Worm (Caenorhabditis elegans) whole organism, young adult: Measurements from ENCODE around the gene nhr-238.

Experiments used
- F39B2.1 ChIP-seq: fragments of 200-800 bp; sonication (Bioruptor generic); IDR thresholded peaks from 2 replicates; pipeline ENCODE4 v1.3.6; 2022; ENCODE audit warnings: missing genetic modification reagents, missing genetic modification characterization, missing compliant biosample characterization
- ama-1 ChIP-seq, 3 experiments: fragments of 150-350 bp in 1 of 3; sonication (generic microtip) in 2 of 3; optimal IDR thresholded peaks; 2 replicates each; lab custom pipeline; 2014 to 2018; ENCODE audit warnings: missing biosample characterization in 2 of 3, missing genetic modification characterization in 2 of 3, missing genetic modification reagents in 2 of 3
- bed-2 ChIP-seq: fragments of 200-800 bp; sonication (Bioruptor generic); IDR thresholded peaks from 2 replicates; pipeline ENCODE4 v1.3.6; 2022; ENCODE audit warnings: missing genetic modification reagents, missing genetic modification characterization, missing compliant biosample characterization
- ceh-100 ChIP-seq: fragments of 200-800 bp; sonication (Bioruptor generic); IDR thresholded peaks from 2 replicates; pipeline ENCODE4 v1.3.6; 2022; ENCODE audit warnings: missing genetic modification reagents, missing genetic modification characterization, missing compliant biosample characterization
- ceh-40 ChIP-seq: fragments of 200-800 bp; sonication (Bioruptor generic); IDR thresholded peaks from 2 replicates; pipeline ENCODE4 v1.3.6; 2022; ENCODE audit warnings: missing genetic modification characterization, missing compliant biosample characterization
- him-1 ChIP-seq: sonication (generic microtip); optimal IDR thresholded peaks from 2 replicates; lab custom pipeline; 2016; ENCODE audit warnings: missing genotype, missing genetic modification reagents, missing genetic modification characterization, missing compliant biosample characterization
- nfya-1 ChIP-seq: sonication (generic microtip); optimal IDR thresholded peaks from 2 replicates; lab custom pipeline; 2017; ENCODE audit warnings: antibody characterized with exemption, missing compliant biosample characterization, missing genetic modification characterization, borderline replicate concordance; ENCODE audit not compliant: insufficient read depth
- snpc-4 ChIP-seq, 5 experiments: fragments of 150-350 bp in 1 of 5; sonication (generic microtip) in 4 of 5; optimal IDR thresholded peaks; 2 replicates each; lab custom pipeline; 2014 to 2018; ENCODE audit warnings: missing genetic modification characterization in 5 of 5, missing biosample characterization in 3 of 5, antibody characterized with exemption in 2 of 5, mild to moderate bottlenecking in 2 of 5, missing compliant biosample characterization in 2 of 5, missing genotype in 2 of 5, moderate library complexity in 2 of 5, missing genetic modification reagents in 1 of 5
- tbp1 ChIP-seq: fragments of 200-800 bp; sonication (Bioruptor generic); optimal IDR thresholded peaks from 2 replicates; lab custom pipeline; 2018; ENCODE audit warnings: mild to moderate bottlenecking, missing genetic modification characterization, missing compliant biosample characterization

DNA sequence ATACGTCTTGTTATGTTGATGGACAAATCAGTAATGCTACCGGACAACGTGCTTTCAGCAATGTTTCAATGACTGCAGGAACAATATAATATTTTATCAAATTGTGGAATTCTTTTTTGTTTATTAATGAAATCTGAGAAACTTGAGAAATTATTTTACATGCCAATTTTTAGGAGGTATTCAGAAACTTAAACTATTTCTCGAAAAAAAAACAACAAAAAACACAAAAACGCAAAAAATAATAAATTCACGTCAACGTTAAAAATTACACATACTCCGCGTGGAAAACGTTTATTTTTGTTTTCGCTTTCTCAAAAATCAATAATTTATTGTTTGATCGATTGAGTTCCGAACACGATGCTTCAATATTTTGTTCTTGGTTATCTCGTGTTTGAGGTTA lies 13.0 kb upstream of the nhr-238 start, which contains the start of gene Y46H3D.1:
- TF ChIP-seq ceh-100 = no peak
- TF ChIP-seq snpc-4 (GFP tag; optimal IDR thresholded peaks at IDR 0.05; lab: Kevin White, UChicago) = no peak
- TF ChIP-seq snpc-4 (tag; optimal IDR thresholded peaks at IDR 0.05; lab: Kevin White, UChicago) = no peak
- no peak for TF ChIP-seq him-1 (tag; lab: Kevin White, UChicago)
- no peak for TF ChIP-seq ama-1 (optimal IDR thresholded peaks at IDR 0.05; lab: Kevin White, UChicago)
- TF ChIP-seq ama-1 (GFP tag; optimal IDR thresholded peaks at IDR 0.05; lab: Kevin White, UChicago) = no peak
- no peak for TF ChIP-seq bed-2 (GFP tag; lab: Robert Waterston, UW)
- TF ChIP-seq F39B2.1 (GFP tag; lab: Robert Waterston, UW) = no peak
- no peak for TF ChIP-seq ceh-40 (GFP tag; lab: Robert Waterston, UW)
- no peak for TF ChIP-seq nfya-1 (tag; lab: Kevin White, UChicago)
- no peak for TF ChIP-seq tbp1 (GFP tag; lab: Kevin White, UChicago)
